Fruit fly (Drosophila melanogaster) whole organism, prepupa: ENCODE results near the gene Mipp2.
A peak's percentile ranks its signal among the peaks of the same experiment; 100 is the strongest.

Experiments used
- CG11294 ChIP-seq: fragments of 200-800 bp; sonication (Bioruptor generic); IDR thresholded peaks from 2 replicates; pipeline ENCODE4 v1.3.6; 2022; ENCODE audit warnings: missing biosample characterization, missing genetic modification characterization
- CG11762 ChIP-seq: fragments of 200-800 bp; sonication (Bioruptor generic); optimal IDR thresholded peaks from 3 replicates; lab custom pipeline; 2016; ENCODE audit warnings: missing biosample characterization, missing genetic modification characterization; ENCODE audit not compliant: insufficient read depth
- CG1621 ChIP-seq: fragments of 200-800 bp; sonication (Bioruptor generic); optimal IDR thresholded peaks from 3 replicates; lab custom pipeline; 2018; ENCODE audit warnings: missing biosample characterization, mild to moderate bottlenecking, missing genetic modification characterization
- CG3032 ChIP-seq: fragments of 200-800 bp; optimal IDR thresholded peaks from 2 replicates; lab custom pipeline; 2019; ENCODE audit warnings: missing biosample characterization, mild to moderate bottlenecking, missing genetic modification characterization, moderate library complexity
- CG31627 ChIP-seq: fragments of 200-800 bp; sonication (Bioruptor generic); optimal IDR thresholded peaks from 3 replicates; lab custom pipeline; 2016; ENCODE audit warnings: missing biosample characterization, missing genetic modification characterization
- Eip93F ChIP-seq: fragments of 200-800 bp; sonication (Bioruptor generic); optimal IDR thresholded peaks from 2 replicates; lab custom pipeline; 2016; ENCODE audit warnings: missing biosample characterization, mild to moderate bottlenecking, missing genetic modification characterization
- Hr39 ChIP-seq: fragments of 200-800 bp; sonication (Bioruptor generic); optimal IDR thresholded peaks from 2 replicates; lab custom pipeline; 2016; ENCODE audit warnings: missing biosample characterization, missing genetic modification characterization
- Hr4 ChIP-seq: fragments of 200-800 bp; sonication (Bioruptor generic); optimal IDR thresholded peaks from 3 replicates; lab custom pipeline; 2016; ENCODE audit warnings: missing biosample characterization, missing genetic modification characterization
- achi ChIP-seq: fragments of 200-800 bp; sonication (Bioruptor generic); optimal IDR thresholded peaks from 3 replicates; lab custom pipeline; 2016; ENCODE audit warnings: missing biosample characterization, missing genetic modification characterization
- eg ChIP-seq: fragments of 200-800 bp; sonication (Bioruptor generic); IDR thresholded peaks from 3 replicates; pipeline ENCODE4 v1.3.6; 2022; ENCODE audit warnings: missing biosample characterization, missing genetic modification characterization
- ss ChIP-seq, 2 experiments: fragments of 200-800 bp; sonication (Bioruptor generic); optimal IDR thresholded peaks; 2 replicates in 1 of 2; 3 replicates in 1 of 2; lab custom pipeline; 2017 to 2018; ENCODE audit warnings: mild to moderate bottlenecking in 2 of 2, missing biosample characterization in 2 of 2, missing genetic modification characterization in 2 of 2, moderate library complexity in 1 of 2
- svp ChIP-seq: fragments of 200-800 bp; sonication (Bioruptor generic); peaks from one replicate; lab custom pipeline; 2016; ENCODE audit warnings: missing biosample characterization, missing genetic modification characterization
- vri ChIP-seq: fragments of 200-800 bp; sonication (Bioruptor generic); optimal IDR thresholded peaks from 3 replicates; lab custom pipeline; 2016; ENCODE audit warnings: missing biosample characterization, mild to moderate bottlenecking, missing genetic modification characterization

dm6 chrX:6059135-6059824 lies 32.0 kb downstream of the Mipp2 start:
- TF ChIP-seq Eip93F, result peak; percentile 50
- peak; percentile 87 for TF ChIP-seq CG31627
- peak; percentile 86 for TF ChIP-seq Hr39 (GFP tag; lab: Kevin White, UChicago)
- peak in 1 of 2 experiments; percentile 42 for TF ChIP-seq ss (GFP tag; optimal IDR thresholded peaks at IDR 0.05; lab: Kevin White, UChicago)
- peak; percentile 4 for TF ChIP-seq CG3032 (tag; lab: Kevin White, UChicago)
- TF ChIP-seq CG11762 (GFP tag; lab: Kevin White, UChicago), result peak; percentile 84
- peak; percentile 79 for TF ChIP-seq achi (GFP tag; lab: Kevin White, UChicago)
- TF ChIP-seq svp (GFP tag; lab: Kevin White, UChicago), result peak; percentile 91
- peak; percentile 77 for TF ChIP-seq Hr4 (GFP tag; lab: Kevin White, UChicago)
- TF ChIP-seq eg (GFP tag; lab: Robert Waterston, UW), result peak; percentile 83
- peak; percentile 29 for TF ChIP-seq CG1621 (tag; lab: Kevin White, UChicago)
- peak; percentile 15 for TF ChIP-seq vri (GFP tag; lab: Kevin White, UChicago)
- peak; percentile 45; the same call in 1 of the 2 replicates for TF ChIP-seq CG11294
